Worm (Caenorhabditis elegans): ENCODE data around the gene seip-1.

seip-1 gene

ce11 chrV:6051159-6051558 is 1.9 kb downstream of the seip-1 start, which contains the start of gene jamp-1:
Gene jamp-1, minus strand, starts transcription at chrV:6051259.
- no peak for TF ChIP-seq K02D7.2 (tag; optimal IDR thresholded peaks at IDR 0.05)

DNA sequence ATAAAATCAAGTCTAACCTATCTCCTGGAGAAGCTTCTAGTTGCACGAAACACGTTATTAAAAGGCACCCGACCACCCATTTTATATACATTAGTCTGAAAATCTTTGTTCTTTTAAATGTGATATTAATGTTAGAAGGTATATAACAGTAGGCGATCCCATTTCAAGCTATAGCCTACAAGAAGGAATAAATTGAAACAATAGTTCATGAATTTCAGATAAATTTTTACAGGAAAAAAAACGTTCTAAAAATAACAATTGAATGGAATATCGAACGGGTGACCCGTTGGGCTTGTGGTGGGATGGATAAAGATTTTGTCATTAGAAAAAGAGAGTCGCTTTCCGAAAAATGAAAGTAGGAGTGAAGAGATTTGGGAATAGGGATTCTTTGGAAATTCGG is 5.2 kb downstream of the seip-1 start, which contains the start of gene pgap-3:
TSS of gene pgap-3 (minus strand) at position 101 of the 400 bp plus-strand sequence.
- no peak for TF ChIP-seq ztf-16 (tag; optimal IDR thresholded peaks at IDR 0.05)
- TF ChIP-seq hlh-8 (tag; optimal IDR thresholded peaks at IDR 0.05): no peak
- no peak for TF ChIP-seq elt-2 (tag; optimal IDR thresholded peaks at IDR 0.05)
- no peak for TF ChIP-seq eyg-1 (tag; optimal IDR thresholded peaks at IDR 0.05)
- TF ChIP-seq ceh-19 (GFP tag; optimal IDR thresholded peaks at IDR 0.05): no peak
- no peak for TF ChIP-seq unc-42 (tag; optimal IDR thresholded peaks at IDR 0.05)
- no peak for TF ChIP-seq lim-6 (tag; optimal IDR thresholded peaks at IDR 0.05)
- no peak for TF ChIP-seq pha-2 (tag; optimal IDR thresholded peaks at IDR 0.05)
- no peak for TF ChIP-seq ceh-14 (tag; optimal IDR thresholded peaks at IDR 0.05)
- TF ChIP-seq hlh-30 (tag; optimal IDR thresholded peaks at IDR 0.05; ENCODE audit: insufficient read depth): no peak
- no peak for TF ChIP-seq ceh-30 (tag; optimal IDR thresholded peaks at IDR 0.05)
- TF ChIP-seq lin-11 (tag; optimal IDR thresholded peaks at IDR 0.05): no peak
- no peak for TF ChIP-seq fkh-10 (GFP tag; optimal IDR thresholded peaks at IDR 0.05)
- TF ChIP-seq ceh-9 (tag; optimal IDR thresholded peaks at IDR 0.05): no peak
- TF ChIP-seq fkh-6 (tag; optimal IDR thresholded peaks at IDR 0.05): no peak
- no peak for TF ChIP-seq C38D4.7 (GFP tag; optimal IDR thresholded peaks at IDR 0.05)
- no peak for TF ChIP-seq nhr-11 (tag; optimal IDR thresholded peaks at IDR 0.05)
- TF ChIP-seq elt-4 (tag; optimal IDR thresholded peaks at IDR 0.05): no peak

DNA sequence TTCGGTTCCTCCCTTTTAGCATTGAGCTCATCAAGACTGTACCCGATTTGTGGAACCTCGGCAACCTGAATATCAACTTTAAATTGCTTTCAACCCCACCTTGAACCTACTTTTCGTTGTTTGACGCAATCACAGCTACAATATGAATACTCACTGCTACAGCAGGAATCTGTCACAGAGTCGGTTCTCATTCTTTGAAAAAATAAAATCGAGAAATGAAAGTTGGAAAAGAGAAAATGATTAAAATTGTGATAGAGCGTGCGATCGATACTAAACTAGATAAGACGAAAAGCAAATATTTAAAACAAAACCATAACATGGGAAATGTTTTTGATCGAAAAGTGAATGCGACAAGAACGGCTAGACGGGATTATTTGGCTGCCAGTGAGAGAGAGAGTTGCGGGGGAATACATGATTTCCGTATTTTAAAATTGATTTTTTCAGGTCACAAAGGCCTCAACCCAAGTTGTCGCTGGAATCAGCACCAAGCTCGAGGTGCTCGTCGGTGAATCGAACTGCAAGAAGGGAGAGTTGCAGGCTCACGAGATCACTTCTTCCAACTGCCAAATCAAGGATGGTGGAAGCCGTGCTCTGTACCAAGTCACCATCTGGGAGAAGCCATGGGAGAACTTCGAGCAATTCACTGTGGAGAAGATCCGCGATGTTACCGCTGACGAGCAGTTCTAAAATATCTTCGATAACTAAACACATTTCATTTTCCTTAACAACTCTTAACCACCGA is 8.0 kb downstream of the seip-1 start, which contains the start of gene R01B10.3:
TSS of gene R01B10.3 (minus strand) at position 277 of the 742 bp plus-strand sequence.
- TF ChIP-seq ceh-45 (GFP tag; IDR thresholded peaks at IDR 0.05) (no peak), pha-2 (tag; optimal IDR thresholded peaks at IDR 0.05) (no peak), sox-4 (tag; optimal IDR thresholded peaks at IDR 0.05) (no peak), K02D7.2 (tag; optimal IDR thresholded peaks at IDR 0.05) (no peak), lim-6 (tag; optimal IDR thresholded peaks at IDR 0.05) (no peak), ztf-16 (tag; optimal IDR thresholded peaks at IDR 0.05) (no peak), madf-2 (tag; optimal IDR thresholded peaks at IDR 0.05) (no peak), ceh-48 (tag; optimal IDR thresholded peaks at IDR 0.05) (no peak)

DNA sequence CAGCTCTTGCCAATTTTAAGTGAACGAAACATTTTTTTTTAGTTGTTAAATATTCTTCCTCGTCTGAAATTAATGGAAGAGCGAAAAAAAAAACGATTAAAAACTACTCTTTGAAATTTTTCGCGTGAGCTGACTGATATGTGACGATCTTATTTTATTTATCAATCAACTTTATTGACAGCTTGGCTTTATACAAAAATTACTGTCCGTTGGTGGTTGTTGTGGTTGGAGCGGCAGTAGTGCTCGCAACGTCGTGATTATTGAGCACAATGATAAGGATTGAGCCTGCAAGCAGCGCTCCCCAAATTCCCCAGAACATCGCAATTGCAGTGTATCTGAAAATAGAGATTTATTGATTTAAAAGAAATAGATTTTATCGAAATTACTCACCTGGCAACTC is 8.6 kb downstream of the seip-1 start:
- TF ChIP-seq ceh-48 (tag; optimal IDR thresholded peaks at IDR 0.05) (no peak), eyg-1 (tag; optimal IDR thresholded peaks at IDR 0.05) (no peak), C08G9.2 (tag; optimal IDR thresholded peaks at IDR 0.05) (no peak), elt-2 (tag; optimal IDR thresholded peaks at IDR 0.05) (no peak), rnt-1 (tag; optimal IDR thresholded peaks at IDR 0.05) (no peak), K09A11.1 (tag; optimal IDR thresholded peaks at IDR 0.05; ENCODE audit: insufficient read depth) (no peak), ttx-3 (tag; optimal IDR thresholded peaks at IDR 0.05) (no peak), unc-3 (GFP tag; conservative IDR thresholded peaks at IDR 0.05) (no peak), unc-3 (tag; optimal IDR thresholded peaks at IDR 0.05) (no peak), hlh-6 (tag; optimal IDR thresholded peaks at IDR 0.05) (no peak), ceh-31 (tag; optimal IDR thresholded peaks at IDR 0.05) (no peak), pax-1 (tag; optimal IDR thresholded peaks at IDR 0.05) (no peak), lin-11 (tag; optimal IDR thresholded peaks at IDR 0.05) (no peak), pros-1 (tag; optimal IDR thresholded peaks at IDR 0.05) (no peak)

Measured in whole organism, late embryonic.